Worm (Caenorhabditis elegans): Measurements from ENCODE around the gene pzf-1.

ce11 chrV:15912677-15913076 is 15.5 kb downstream of the pzf-1 start:
- no peak for TF ChIP-seq nfya-2 (GFP tag; IDR thresholded peaks at IDR 0.05)
- TF ChIP-seq efl-1 (GFP tag; optimal IDR thresholded peaks at IDR 0.05) = no peak
- no peak for TF ChIP-seq unc-62 (GFP tag; optimal IDR thresholded peaks at IDR 0.05)

Measured in whole organism, young adult.